Fruit fly (Drosophila melanogaster): ENCODE data around the gene Dhrs4.
A peak's percentile ranks its signal among the peaks of the same experiment; 100 is the strongest.

Dhrs4 gene

DNA sequence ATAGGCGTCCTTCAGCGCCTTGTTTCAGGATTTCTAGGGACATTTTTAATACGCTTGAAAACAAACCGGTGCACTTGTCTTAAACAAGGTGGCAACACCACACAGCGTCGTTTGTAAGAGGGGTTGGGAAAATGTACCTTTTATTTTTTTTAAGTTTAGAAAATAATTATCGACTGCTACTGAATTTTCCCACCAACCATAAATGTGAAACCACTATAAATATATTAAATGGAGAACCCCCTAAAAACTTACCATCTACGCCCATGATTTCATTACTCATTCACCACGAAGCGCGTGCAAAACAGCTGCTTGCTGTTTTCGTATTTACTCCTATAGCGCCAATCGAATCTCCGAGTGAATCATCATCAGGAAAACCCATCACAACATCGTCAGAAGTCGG, 2.1 kb downstream of the Dhrs4 start, which contains the start of the genes Tcs5 and CHMP2B (continued):
- TF ChIP-seq CG13624 (GFP tag; optimal IDR thresholded peaks at IDR 0.05) (peak; percentile 100), CG5953 (GFP tag; IDR thresholded peaks at IDR 0.05) (peak; percentile 100), CG18011 (GFP tag; optimal IDR thresholded peaks at IDR 0.05) (peak; percentile 94), HLH4C (GFP tag; IDR thresholded peaks at IDR 0.05; ENCODE audit: partially characterized antibody) (no peak), CG10321 (GFP tag; IDR thresholded peaks at IDR 0.05) (peak; percentile 91), CG31365 (tag; optimal IDR thresholded peaks at IDR 0.05) (peak; percentile 93), slou (GFP tag; optimal IDR thresholded peaks at IDR 0.05) (peak; percentile 99), CG12942 (GFP tag; optimal IDR thresholded peaks at IDR 0.05) (peak; percentile 100), CG18599 (GFP tag; optimal IDR thresholded peaks at IDR 0.05) (peak; percentile 100), CG6813 (GFP tag; optimal IDR thresholded peaks at IDR 0.05) (peak; percentile 99), D (optimal IDR thresholded peaks at IDR 0.05) (no peak), D (GFP tag; optimal IDR thresholded peaks at IDR 0.05) (peak; percentile 100), CG9876 (GFP tag; optimal IDR thresholded peaks at IDR 0.05) (peak; percentile 99), CG3281 (GFP tag; optimal IDR thresholded peaks at IDR 0.05) (peak; percentile 99), psq (GFP tag; optimal IDR thresholded peaks at IDR 0.05) (peak; percentile 98), CG12299 (tag; optimal IDR thresholded peaks at IDR 0.05) (peak; percentile 99), CG5245 (GFP tag; optimal IDR thresholded peaks at IDR 0.05) (peak; percentile 100), CG8290 (GFP tag; optimal IDR thresholded peaks at IDR 0.05) (peak; percentile 99), CG8290 (tag; optimal IDR thresholded peaks at IDR 0.05) (peak; percentile 98 to 99), CG9932 (GFP tag; IDR thresholded peaks at IDR 0.05) (peak; percentile 100), CG6765 (GFP tag; optimal IDR thresholded peaks at IDR 0.05) (peak; percentile 99), sqz (GFP tag; optimal IDR thresholded peaks at IDR 0.05) (peak; percentile 99), Xbp1 (GFP tag; optimal IDR thresholded peaks at IDR 0.05) (peak; percentile 100), ab (GFP tag; optimal IDR thresholded peaks at IDR 0.05) (peak; percentile 99), CG2889 (GFP tag; IDR thresholded peaks at IDR 0.05) (peak; percentile 100), croc (GFP tag; conservative IDR thresholded peaks at IDR 0.05) (peak; percentile 100), trh (GFP tag; optimal IDR thresholded peaks at IDR 0.05) (peak; percentile 100), CG4282 (GFP tag; optimal IDR thresholded peaks at IDR 0.05) (peak; percentile 99), dmrt11E (tag; optimal IDR thresholded peaks at IDR 0.05) (peak; percentile 100), CG11398 (GFP tag; optimal IDR thresholded peaks at IDR 0.05) (peak; percentile 99), tna (GFP tag; IDR thresholded peaks at IDR 0.05; ENCODE audit: partially characterized antibody) (no peak), row (GFP tag; IDR thresholded peaks at IDR 0.05) (peak; percentile 100), CG1647 (GFP tag; optimal IDR thresholded peaks at IDR 0.05) (peak; percentile 100), en (GFP tag; optimal IDR thresholded peaks at IDR 0.05) (peak; percentile 99), chif (GFP tag; optimal IDR thresholded peaks at IDR 0.05) (peak; percentile 100), CG43689 (GFP tag; IDR thresholded peaks at IDR 0.05) (peak; percentile 99), nau (GFP tag; optimal IDR thresholded peaks at IDR 0.05) (peak; percentile 99), Deaf1 (tag; optimal IDR thresholded peaks at IDR 0.05) (peak; percentile 90), dati (GFP tag; IDR thresholded peaks at IDR 0.05) (peak; percentile 100), gcm2 (GFP tag; optimal IDR thresholded peaks at IDR 0.05) (peak; percentile 99), CG2129 (GFP tag; IDR thresholded peaks at IDR 0.05; ENCODE audit: partially characterized antibody) (no peak), ap (GFP tag; IDR thresholded peaks at IDR 0.05) (peak; percentile 100), Myb (GFP tag; optimal IDR thresholded peaks at IDR 0.05) (peak; percentile 94), CoRest (tag; optimal IDR thresholded peaks at IDR 0.05) (peak; percentile 100), ac (GFP tag; optimal IDR thresholded peaks at IDR 0.05) (peak; percentile 99), CG10654 (GFP tag; optimal IDR thresholded peaks at IDR 0.05) (peak; percentile 100), CG10959 (GFP tag; IDR thresholded peaks at IDR 0.05) (peak; percentile 100), yki (optimal IDR thresholded peaks at IDR 0.05) (no peak), CG4328 (GFP tag; optimal IDR thresholded peaks at IDR 0.05) (peak; percentile 99), CG14667 (GFP tag; IDR thresholded peaks at IDR 0.05) (peak; percentile 100), Usf (GFP tag; optimal IDR thresholded peaks at IDR 0.05) (peak; percentile 100), Camta (GFP tag; optimal IDR thresholded peaks at IDR 0.05) (peak; percentile 100)
